Worm (Caenorhabditis elegans): ENCODE results near the gene rev-3.

ce11 chrIII:5755204-5755603, 35.2 kb downstream of the rev-3 start, which contains the start of gene ida-1:
- peak in 1 of 3 experiments; percentile 4 for TF ChIP-seq dpl-1 (GFP tag; optimal IDR thresholded peaks at IDR 0.05)
- TF ChIP-seq ceh-63 (GFP tag; optimal IDR thresholded peaks at IDR 0.05), result peak; percentile 44
- TF ChIP-seq ama-1 (optimal IDR thresholded peaks at IDR 0.05), result no peak
- peak in 2 of 3 experiments; percentile 53 to 66 for TF ChIP-seq ceh-82 (tag; optimal IDR thresholded peaks at IDR 0.05)
- no peak for TF ChIP-seq nhr-84 (tag; optimal IDR thresholded peaks at IDR 0.05)
- TF ChIP-seq lin-15B (tag; optimal IDR thresholded peaks at IDR 0.05), result no peak
- TF ChIP-seq isw-1 (GFP tag; IDR thresholded peaks at IDR 0.05), result peak; percentile 45
- TF ChIP-seq unc-130 (tag; optimal IDR thresholded peaks at IDR 0.05), result no peak
- no peak for TF ChIP-seq nhr-237 (tag; optimal IDR thresholded peaks at IDR 0.05)
- TF ChIP-seq lsy-2 (tag; optimal IDR thresholded peaks at IDR 0.05), result peak; percentile 3 to 55
- no peak for TF ChIP-seq grh-1 (GFP tag; IDR thresholded peaks at IDR 0.05)
- no peak for TF ChIP-seq pqm-1 (tag; optimal IDR thresholded peaks at IDR 0.05)
- no peak for TF ChIP-seq snpc-4 (tag; optimal IDR thresholded peaks at IDR 0.05)

Data from whole organism, L1 larva.